Worm (Caenorhabditis elegans): Measurements from ENCODE around the gene zhit-2.
A peak's percentile ranks its signal among the peaks of the same experiment; 100 is the strongest.

zhit-2 gene

DNA sequence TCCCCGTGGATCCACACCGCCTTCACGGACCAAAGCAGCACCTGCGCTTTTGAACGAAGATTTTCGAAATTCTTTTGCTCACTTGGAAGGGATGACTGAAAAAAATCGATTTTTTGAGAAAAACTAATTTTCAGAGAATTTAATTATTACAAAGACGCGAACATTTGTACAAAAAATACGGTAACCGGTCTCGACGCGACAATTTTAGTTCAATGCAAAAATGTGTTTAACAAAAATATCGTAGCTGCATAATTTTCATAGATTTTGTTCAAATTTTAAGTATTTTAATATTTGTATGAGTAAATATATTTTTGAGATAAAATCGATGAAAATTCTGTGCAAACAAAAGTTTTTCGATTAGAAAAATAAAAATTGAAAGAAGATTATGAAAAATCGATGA is 18.9 kb upstream of the zhit-2 start, which contains the start of gene T08A11.1:
Gene T08A11.1 (minus strand): TSS at position 101 of the 400 bp plus-strand sequence.
- TF ChIP-seq ztf-4 (tag; optimal IDR thresholded peaks at IDR 0.05), result no peak
- TF ChIP-seq lin-39 (tag; optimal IDR thresholded peaks at IDR 0.05), result no peak
- no peak for TF ChIP-seq mbf-1 (tag; optimal IDR thresholded peaks at IDR 0.05)
- TF ChIP-seq sma-3 (GFP tag; optimal IDR thresholded peaks at IDR 0.05), result no peak
- no peak for TF ChIP-seq snpc-4 (tag; optimal IDR thresholded peaks at IDR 0.05)

DNA sequence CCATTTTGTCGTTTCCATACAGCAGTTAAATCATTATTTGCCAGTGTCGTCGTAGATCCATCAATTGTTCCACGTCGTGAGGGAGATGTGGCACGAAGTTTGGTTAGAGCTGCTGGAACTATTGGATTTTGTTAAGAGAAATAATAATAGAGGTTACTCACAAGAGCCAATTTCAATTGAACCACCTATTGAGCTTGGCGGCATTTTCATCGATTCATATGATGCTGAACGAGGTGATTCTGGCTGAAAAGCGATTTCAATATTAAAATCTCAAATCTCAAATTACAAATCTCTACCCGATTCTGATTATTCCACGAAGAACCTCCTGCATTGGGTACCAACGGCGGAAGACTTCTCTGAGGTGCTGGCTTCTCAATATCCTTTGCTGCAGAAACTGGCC is 13.7 kb upstream of the zhit-2 start:
- no peak for TF ChIP-seq fos-1 (tag; optimal IDR thresholded peaks at IDR 0.05)
- no peak for TF ChIP-seq R02D3.7 (tag; optimal IDR thresholded peaks at IDR 0.05)
- TF ChIP-seq C34F6.9 (tag; optimal IDR thresholded peaks at IDR 0.05), result no peak
- no peak for TF ChIP-seq crh-2 (tag; optimal IDR thresholded peaks at IDR 0.05)
- TF ChIP-seq sem-4 (tag; optimal IDR thresholded peaks at IDR 0.05), result no peak
- TF ChIP-seq mab-5 (tag; optimal IDR thresholded peaks at IDR 0.05), result no peak
- TF ChIP-seq dmd-4 (tag; optimal IDR thresholded peaks at IDR 0.05), result no peak
- no peak for TF ChIP-seq unc-62 (GFP tag; optimal IDR thresholded peaks at IDR 0.05)
- TF ChIP-seq skn-1 (tag; optimal IDR thresholded peaks at IDR 0.05), result no peak
- TF ChIP-seq blmp-1 (tag; optimal IDR thresholded peaks at IDR 0.05; ENCODE audit: insufficient read depth), result no peak
- TF ChIP-seq ceh-16 (tag; optimal IDR thresholded peaks at IDR 0.05), result no peak
- TF ChIP-seq lsy-2 (tag; optimal IDR thresholded peaks at IDR 0.05), result no peak
- TF ChIP-seq lin-13 (GFP tag; optimal IDR thresholded peaks at IDR 0.05), result no peak
- TF ChIP-seq sma-9 (GFP tag; optimal IDR thresholded peaks at IDR 0.05), result no peak
- no peak for TF ChIP-seq sma-9 (tag; optimal IDR thresholded peaks at IDR 0.05)

DNA sequence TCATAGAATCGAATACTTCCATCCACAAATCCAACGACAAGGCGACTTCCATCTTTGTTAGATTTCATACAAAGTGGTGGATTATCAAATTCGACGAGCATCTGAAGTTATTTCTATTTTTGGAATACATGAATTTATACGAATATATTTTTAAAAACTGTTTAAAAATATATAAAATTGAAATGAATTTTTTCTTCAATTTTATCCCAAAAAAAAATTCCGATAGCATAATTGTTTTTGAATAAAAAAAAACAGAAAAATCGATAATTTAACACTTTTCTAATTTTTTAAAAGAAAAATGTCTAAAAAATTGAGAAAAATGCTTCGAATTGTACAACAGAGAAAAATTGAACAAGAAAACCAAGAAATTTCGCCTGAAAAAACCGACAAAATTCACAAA is 3.4 kb upstream of the zhit-2 start, which contains the start of gene Y44F5A.1:
Gene Y44F5A.1 (minus strand): TSS at position 101 of the 400 bp plus-strand sequence.
- TF ChIP-seq nhr-237 (tag; optimal IDR thresholded peaks at IDR 0.05) (no peak), ceh-82 (tag; optimal IDR thresholded peaks at IDR 0.05) (no peak)

DNA sequence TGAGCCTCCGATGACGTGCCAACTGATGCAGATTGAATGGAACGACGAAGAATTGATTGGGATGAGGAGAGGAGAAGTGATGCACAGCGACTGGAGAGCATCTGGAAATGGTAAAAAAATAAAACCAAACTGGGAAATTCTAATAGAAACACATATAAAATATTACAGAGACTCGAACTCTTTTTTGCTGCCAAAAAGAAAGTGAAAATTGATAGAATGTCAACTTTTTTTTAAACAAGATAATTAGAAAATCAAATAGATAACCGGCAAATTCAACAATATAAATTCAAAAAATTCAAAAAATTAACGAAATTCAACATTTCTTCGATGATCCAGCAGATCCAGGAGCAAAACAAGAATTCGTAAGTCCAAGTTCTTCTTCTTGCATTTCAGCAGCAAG is 724 bp downstream of the zhit-2 start, which contains the start of gene mrpl-21:
Gene mrpl-21 (minus strand): TSS at position 101 of the 400 bp plus-strand sequence.
- TF ChIP-seq ama-1 (optimal IDR thresholded peaks at IDR 0.05), result no peak
- TF ChIP-seq mdl-1 (tag; optimal IDR thresholded peaks at IDR 0.05), result no peak
- TF ChIP-seq unc-62 (GFP tag; optimal IDR thresholded peaks at IDR 0.05), result no peak

DNA sequence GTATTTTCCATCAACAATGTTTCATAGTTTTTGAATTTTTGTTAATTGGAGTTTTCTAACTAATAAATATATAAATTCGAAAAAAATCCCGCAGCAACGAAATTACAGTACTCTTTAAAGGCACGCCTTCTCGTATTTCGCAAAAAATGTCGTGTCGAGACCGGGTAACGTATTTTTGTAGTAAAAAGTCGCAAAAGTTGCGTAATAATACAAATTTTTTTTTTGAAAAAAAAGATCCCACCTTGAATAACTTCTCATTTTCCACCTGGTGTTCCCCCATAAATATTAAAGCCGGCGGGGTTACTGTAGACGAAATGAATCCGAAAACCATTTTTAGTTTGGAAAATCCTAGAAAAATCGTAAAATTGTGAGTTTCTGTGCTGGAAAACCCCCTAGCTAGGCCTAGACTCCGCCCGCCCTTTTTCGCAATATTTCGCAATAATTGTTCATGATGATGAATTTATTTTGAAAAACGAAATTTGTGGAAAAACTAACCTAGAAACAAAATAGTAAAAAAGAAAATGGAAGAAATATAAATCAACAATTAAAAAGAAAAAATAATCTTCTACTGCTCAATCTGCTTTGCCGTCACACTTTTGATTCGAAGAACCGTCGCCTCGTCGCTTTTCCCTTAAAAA is 1.8 kb downstream of the zhit-2 start, which contains the start of gene F43C1.7:
Gene F43C1.7 (minus strand): TSS at position 351 of the 638 bp plus-strand sequence.
- TF ChIP-seq nhr-129 (tag; optimal IDR thresholded peaks at IDR 0.05) (peak; percentile 64), nhr-12 (tag; optimal IDR thresholded peaks at IDR 0.05) (no peak)

DNA sequence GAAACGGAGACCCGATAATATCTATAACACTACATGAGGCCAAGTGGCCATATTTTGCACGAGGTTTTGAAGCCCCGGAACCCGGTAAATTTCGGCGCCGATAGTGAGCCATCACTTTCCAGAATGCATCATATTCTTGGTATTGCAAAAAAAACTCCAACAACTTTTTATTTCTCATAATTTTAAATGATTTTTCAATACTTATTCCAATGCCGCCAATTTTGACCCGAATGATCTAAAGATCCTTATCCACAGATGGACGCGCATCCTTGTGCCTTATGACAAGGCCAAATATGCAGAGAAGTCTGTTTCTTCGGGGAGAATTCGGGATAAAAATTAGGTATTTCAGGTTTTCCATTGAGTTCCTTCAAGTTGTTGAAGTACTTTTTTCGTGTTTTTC is 3.0 kb downstream of the zhit-2 start:
- TF ChIP-seq nhr-21 (tag; optimal IDR thresholded peaks at IDR 0.05) (no peak), elt-1 (tag; optimal IDR thresholded peaks at IDR 0.05) (no peak), nhr-12 (tag; optimal IDR thresholded peaks at IDR 0.05) (no peak), fos-1 (tag; optimal IDR thresholded peaks at IDR 0.05) (no peak), mab-5 (tag; optimal IDR thresholded peaks at IDR 0.05) (no peak), mbf-1 (tag; optimal IDR thresholded peaks at IDR 0.05) (no peak), ceh-16 (tag; optimal IDR thresholded peaks at IDR 0.05) (no peak), ama-1 (optimal IDR thresholded peaks at IDR 0.05) (no peak), lin-39 (tag; optimal IDR thresholded peaks at IDR 0.05) (no peak), blmp-1 (tag; optimal IDR thresholded peaks at IDR 0.05; ENCODE audit: insufficient read depth) (no peak)

DNA sequence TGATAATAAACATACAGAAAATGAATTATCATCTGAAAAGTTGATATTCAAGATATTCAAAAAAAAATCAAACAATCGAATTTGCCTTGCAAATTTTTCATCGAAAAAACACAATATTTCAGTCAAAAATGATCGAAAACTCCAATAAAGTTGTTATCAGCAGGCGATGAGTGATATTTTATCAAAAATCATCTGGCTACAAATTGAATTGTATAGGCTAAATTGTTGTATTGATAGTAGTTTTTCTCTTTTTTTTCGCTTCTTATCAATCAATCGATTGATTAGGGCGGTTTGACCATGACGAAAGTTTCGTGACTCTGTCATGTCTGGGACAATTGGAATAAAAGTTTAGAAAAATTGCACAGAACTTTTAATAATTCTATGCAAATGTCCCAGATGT is 4.1 kb downstream of the zhit-2 start:
- TF ChIP-seq nhr-25 (tag; optimal IDR thresholded peaks at IDR 0.05) (no peak), gmeb-1 (tag; optimal IDR thresholded peaks at IDR 0.05) (peak; percentile 38), sma-9 (GFP tag; optimal IDR thresholded peaks at IDR 0.05) (peak; percentile 32), sma-9 (tag; optimal IDR thresholded peaks at IDR 0.05) (no peak), fos-1 (tag; optimal IDR thresholded peaks at IDR 0.05) (peak; percentile 89), dmd-4 (tag; optimal IDR thresholded peaks at IDR 0.05) (no peak), crh-2 (tag; optimal IDR thresholded peaks at IDR 0.05) (peak; percentile 38)

Data from whole organism, L2 larva.